Worm (Caenorhabditis elegans) whole organism, early embryonic: ENCODE measurements around the gene D2045.7.

ENCODE experiments used
- B0310.2 ChIP-seq: sonication (generic microtip); optimal IDR thresholded peaks from 2 replicates; lab custom pipeline; 2016; ENCODE audit warnings: mild to moderate bottlenecking, missing genetic modification characterization, missing compliant biosample characterization
- F13C5.2 ChIP-seq: sonication (generic microtip); optimal IDR thresholded peaks from 2 replicates; lab custom pipeline; 2017; ENCODE audit warnings: mild to moderate bottlenecking, missing genetic modification characterization, inconsistent platforms, missing compliant biosample characterization
- aly-1 ChIP-seq: sonication (generic microtip); optimal IDR thresholded peaks from 2 replicates; lab custom pipeline; 2016; ENCODE audit warnings: missing genetic modification characterization, missing compliant biosample characterization
- ama-1 ChIP-seq: fragments of 150-350 bp; optimal IDR thresholded peaks from 2 replicates; lab custom pipeline; 2014
- ceh-13 ChIP-seq: fragments of 200-800 bp; sonication (Bioruptor generic); optimal IDR thresholded peaks from 2 replicates; lab custom pipeline; 2018; ENCODE audit warnings: mild to moderate bottlenecking, missing genetic modification characterization, missing compliant biosample characterization
- ceh-36 ChIP-seq: sonication (generic microtip); optimal IDR thresholded peaks from 2 replicates; lab custom pipeline; 2016; ENCODE audit warnings: missing genetic modification characterization, inconsistent platforms, missing compliant biosample characterization
- ets-7 ChIP-seq: sonication (generic microtip); optimal IDR thresholded peaks from 2 replicates; lab custom pipeline; 2016; ENCODE audit warnings: missing genotype, missing genetic modification characterization, missing compliant biosample characterization
- flt-1 ChIP-seq: fragments of 200-800 bp; sonication (Bioruptor generic); IDR thresholded peaks from 2 replicates; pipeline ENCODE4 v1.3.6; 2022; ENCODE audit warnings: missing genetic modification characterization, missing compliant biosample characterization
- hmbx-1 ChIP-seq: sonication (generic microtip); optimal IDR thresholded peaks from 2 replicates; lab custom pipeline; 2016; ENCODE audit warnings: mild to moderate bottlenecking, missing genetic modification characterization, missing compliant biosample characterization
- hmg-4 ChIP-seq: fragments of 200-800 bp; sonication (Bioruptor generic); optimal IDR thresholded peaks from 2 replicates; lab custom pipeline; 2018; ENCODE audit warnings: mild to moderate bottlenecking, missing genetic modification characterization, missing compliant biosample characterization
- hnd-1 ChIP-seq: sonication (generic microtip); optimal IDR thresholded peaks from 2 replicates; lab custom pipeline; 2016; ENCODE audit warnings: missing genetic modification characterization, missing compliant biosample characterization
- pes-1 ChIP-seq: fragments of 200-800 bp; sonication (Bioruptor generic); IDR thresholded peaks from 2 replicates; pipeline ENCODE4 v1.3.6; 2022; ENCODE audit warnings: missing genetic modification reagents, missing genetic modification characterization, missing compliant biosample characterization
- scrt-1 ChIP-seq: fragments of 200-800 bp; sonication (Bioruptor generic); IDR thresholded peaks from 2 replicates; pipeline ENCODE4 v1.3.6; 2022; ENCODE audit warnings: missing genetic modification characterization, missing compliant biosample characterization
- sea-1 ChIP-seq: fragments of 200-800 bp; sonication (Bioruptor generic); conservative IDR thresholded peaks from 2 replicates; pipeline ENCODE4 v1.3.6; 2022; ENCODE audit warnings: missing genetic modification characterization, missing compliant biosample characterization
- tbx-11 ChIP-seq: fragments of 200-800 bp; sonication (Bioruptor generic); IDR thresholded peaks from 2 replicates; pipeline ENCODE4 v1.3.6; 2022; ENCODE audit warnings: missing genetic modification characterization, missing compliant biosample characterization
- tbx-37 ChIP-seq: fragments of 200-800 bp; sonication (Bioruptor generic); conservative IDR thresholded peaks from 2 replicates; pipeline ENCODE4 v1.3.6; 2022; ENCODE audit warnings: missing genetic modification reagents, missing genetic modification characterization, missing compliant biosample characterization
- tra-4 ChIP-seq: sonication (generic microtip); optimal IDR thresholded peaks from 2 replicates; lab custom pipeline; 2017; ENCODE audit warnings: missing genetic modification characterization, missing compliant biosample characterization

The D2045.7 gene

ce11 chrIII:10503753-10504152, 24.5 kb downstream of the D2045.7 start, which contains the start of gene rab-33:
Gene rab-33 (minus strand): TSS chrIII:10503853.
- no peak for TF ChIP-seq ets-7 (tag; lab: Kevin White, UChicago)
- TF ChIP-seq scrt-1 (GFP tag; lab: Robert Waterston, UW), result no peak
- TF ChIP-seq hmg-4 (GFP tag; lab: Kevin White, UChicago), result no peak
- TF ChIP-seq ama-1, result no peak
- TF ChIP-seq tra-4, result no peak
- no peak for TF ChIP-seq pes-1 (GFP tag; lab: Robert Waterston, UW)

- 0 out of 2 replicates have a peak, but pooled peaks have one; percentile 28 for TF ChIP-seq flt-1 (GFP tag; lab: Robert Waterston, UW)
- TF ChIP-seq B0310.2 (tag; lab: Kevin White, UChicago), result no peak
Observed at ce11 chrIII:10505182-10505581, 25.9 kb downstream of the D2045.7 start, which contains the start of the genes taf-11.3 and urm-1. Gene taf-11.3 (minus strand): TSS chrIII:10505250. Gene urm-1 (plus strand): TSS chrIII:10505480.

ce11 chrIII:10505943-10506698, 26.8 kb downstream of the D2045.7 start:
- TF ChIP-seq tbx-37 (GFP tag; lab: Robert Waterston, UW) (no peak), tra-4 (no peak), F13C5.2 (tag; lab: Kevin White, UChicago) (no peak), aly-1 (tag; lab: Kevin White, UChicago) (no peak), scrt-1 (GFP tag; lab: Robert Waterston, UW) (no peak), hmg-4 (GFP tag; lab: Kevin White, UChicago) (no peak), ceh-13 (GFP tag; lab: Kevin White, UChicago) (no peak), pes-1 (GFP tag; lab: Robert Waterston, UW) (no peak), tbx-11 (GFP tag; lab: Robert Waterston, UW) (no peak), ceh-36 (no peak), flt-1 (GFP tag; lab: Robert Waterston, UW) (no peak), ets-7 (tag; lab: Kevin White, UChicago) (no peak), hnd-1 (tag; lab: Kevin White, UChicago) (no peak), sea-1 (GFP tag; lab: Robert Waterston, UW) (no peak), hmbx-1 (tag; lab: Kevin White, UChicago) (no peak), ama-1 (no peak), B0310.2 (tag; lab: Kevin White, UChicago) (no peak)

ce11 chrIII:10506699-10507248, 27.5 kb downstream of the D2045.7 start, which contains the start of the genes sip-1 and sly-1:
Gene sip-1 (minus strand): TSS chrIII:10506801.
Gene sly-1 (plus strand): TSS chrIII:10507058.
- TF ChIP-seq hnd-1 (tag; lab: Kevin White, UChicago) (no peak), scrt-1 (GFP tag; lab: Robert Waterston, UW) (no peak), pes-1 (GFP tag; lab: Robert Waterston, UW) (no peak), ets-7 (tag; lab: Kevin White, UChicago) (no peak), tbx-37 (GFP tag; lab: Robert Waterston, UW) (no peak), hmbx-1 (tag; lab: Kevin White, UChicago) (no peak), sea-1 (GFP tag; lab: Robert Waterston, UW) (no peak), hmg-4 (GFP tag; lab: Kevin White, UChicago) (no peak), ceh-13 (GFP tag; lab: Kevin White, UChicago) (no peak)

ce11 chrIII:10512570-10512969, 33.3 kb downstream of the D2045.7 start:
- TF ChIP-seq pes-1 (GFP tag; lab: Robert Waterston, UW), result no peak

- TF ChIP-seq ceh-13 (GFP tag; lab: Kevin White, UChicago) (no peak), flt-1 (GFP tag; lab: Robert Waterston, UW) (no peak), F13C5.2 (tag; lab: Kevin White, UChicago) (no peak), tbx-37 (GFP tag; lab: Robert Waterston, UW) (no peak), ama-1 (no peak), tra-4 (no peak), aly-1 (tag; lab: Kevin White, UChicago) (no peak), B0310.2 (tag; lab: Kevin White, UChicago) (no peak), scrt-1 (GFP tag; lab: Robert Waterston, UW) (no peak), ceh-36 (no peak), tbx-11 (GFP tag; lab: Robert Waterston, UW) (no peak)
Observed at ce11 chrIII:10515751-10516150, 36.5 kb downstream of the D2045.7 start.

ce11 chrIII:10518884-10519283, 39.6 kb downstream of the D2045.7 start:
- TF ChIP-seq aly-1 (tag; lab: Kevin White, UChicago) (no peak), ceh-13 (GFP tag; lab: Kevin White, UChicago) (no peak), flt-1 (GFP tag; lab: Robert Waterston, UW) (no peak), hmg-4 (GFP tag; lab: Kevin White, UChicago) (no peak), sea-1 (GFP tag; lab: Robert Waterston, UW) (no peak), ets-7 (tag; lab: Kevin White, UChicago) (no peak), B0310.2 (tag; lab: Kevin White, UChicago) (no peak), pes-1 (GFP tag; lab: Robert Waterston, UW) (no peak), ama-1 (no peak), F13C5.2 (tag; lab: Kevin White, UChicago) (no peak)
